Worm (Caenorhabditis elegans) whole organism, dauer: ENCODE measurements around the gene F59B8.1.

ENCODE experiments used
- unc-62 ChIP-seq: sonication (generic microtip); optimal IDR thresholded peaks from 2 replicates; lab custom pipeline; 2017; ENCODE audit warnings: missing biosample characterization, missing genetic modification reagents, missing genetic modification characterization

The F59B8.1 gene

ce11 chrIV:9427959-9428358 is at the start of gene F59B8.1:
Gene F59B8.1 (plus strand): TSS chrIV:9428259.
- no peak for TF ChIP-seq unc-62 (GFP tag; lab: Kevin White, UChicago)

ce11 chrIV:9378272-9378671 is 49.8 kb upstream of the F59B8.1 start, which contains the start of gene C10C5.4:
Gene C10C5.4 (plus strand): TSS chrIV:9378552.
- TF ChIP-seq unc-62 (GFP tag; lab: Kevin White, UChicago), result no peak

- TF ChIP-seq unc-62 (GFP tag; lab: Kevin White, UChicago), result no peak
Measured at ce11 chrIV:9381136-9381535, 46.9 kb upstream of the F59B8.1 start, which contains the start of gene C10C5.5. Gene C10C5.5 (plus strand): TSS chrIV:9381436.

ce11 chrIV:9384826-9385225 is 43.2 kb upstream of the F59B8.1 start, which contains the start of gene C10C5.7:
Gene C10C5.7 (plus strand): TSS chrIV:9385126.
- TF ChIP-seq unc-62 (GFP tag; lab: Kevin White, UChicago), result no peak

- TF ChIP-seq unc-62 (GFP tag; lab: Kevin White, UChicago), result no peak
Measured at ce11 chrIV:9386038-9386437, 42.0 kb upstream of the F59B8.1 start, which contains the start of gene daf-15. Gene daf-15 (plus strand): TSS chrIV:9386208.

ce11 chrIV:9396118-9396517 is 31.9 kb upstream of the F59B8.1 start, which contains the start of gene col-121:
Gene col-121 (minus strand): TSS chrIV:9396218.
- no peak for TF ChIP-seq unc-62 (GFP tag; lab: Kevin White, UChicago)

- no peak for TF ChIP-seq unc-62 (GFP tag; lab: Kevin White, UChicago)
Measured at ce11 chrIV:9397278-9397677, 30.8 kb upstream of the F59B8.1 start, which contains the start of gene F56D5.3. Gene F56D5.3 (plus strand): TSS chrIV:9397578.

ce11 chrIV:9398512-9398911 is 29.5 kb upstream of the F59B8.1 start, which contains the start of gene F56D5.2:
Gene F56D5.2 (minus strand): TSS chrIV:9398612.
- no peak for TF ChIP-seq unc-62 (GFP tag; lab: Kevin White, UChicago)

- TF ChIP-seq unc-62 (GFP tag; lab: Kevin White, UChicago), result no peak
Measured at ce11 chrIV:9401715-9402114, 26.3 kb upstream of the F59B8.1 start, which contains the start of gene F56D5.6. Gene F56D5.6 (plus strand): TSS chrIV:9401922.

ce11 chrIV:9403761-9404420 is 24.2 kb upstream of the F59B8.1 start:
- TF ChIP-seq unc-62 (GFP tag; lab: Kevin White, UChicago), result no peak

- TF ChIP-seq unc-62 (GFP tag; lab: Kevin White, UChicago), result no peak
Measured at ce11 chrIV:9408004-9408403, 20.1 kb upstream of the F59B8.1 start, which contains the start of gene F56D5.5. Gene F56D5.5 (minus strand): TSS chrIV:9408104.

- TF ChIP-seq unc-62 (GFP tag; lab: Kevin White, UChicago), result no peak
Measured at ce11 chrIV:9422408-9422807, 5.7 kb upstream of the F59B8.1 start, which contains the start of gene F56D5.9. Gene F56D5.9 (minus strand): TSS chrIV:9422508.

ce11 chrIV:9423095-9423494 is 5.0 kb upstream of the F59B8.1 start, which contains the start of gene srxa-2:
Gene srxa-2 (plus strand): TSS chrIV:9423395.
- no peak for TF ChIP-seq unc-62 (GFP tag; lab: Kevin White, UChicago)

- no peak for TF ChIP-seq unc-62 (GFP tag; lab: Kevin White, UChicago)
Measured at ce11 chrIV:9432327-9432726, 4.3 kb downstream of the F59B8.1 start.

ce11 chrIV:9438753-9439152 is 10.7 kb downstream of the F59B8.1 start:
- TF ChIP-seq unc-62 (GFP tag; lab: Kevin White, UChicago), result no peak

- no peak for TF ChIP-seq unc-62 (GFP tag; lab: Kevin White, UChicago)
Measured at ce11 chrIV:9440880-9441336, 12.8 kb downstream of the F59B8.1 start, which contains the start of gene idh-1. Gene idh-1 (minus strand): TSS chrIV:9441107.
